Fruit fly (Drosophila melanogaster): ENCODE data around the gene sofe.

sofe gene

DNA sequence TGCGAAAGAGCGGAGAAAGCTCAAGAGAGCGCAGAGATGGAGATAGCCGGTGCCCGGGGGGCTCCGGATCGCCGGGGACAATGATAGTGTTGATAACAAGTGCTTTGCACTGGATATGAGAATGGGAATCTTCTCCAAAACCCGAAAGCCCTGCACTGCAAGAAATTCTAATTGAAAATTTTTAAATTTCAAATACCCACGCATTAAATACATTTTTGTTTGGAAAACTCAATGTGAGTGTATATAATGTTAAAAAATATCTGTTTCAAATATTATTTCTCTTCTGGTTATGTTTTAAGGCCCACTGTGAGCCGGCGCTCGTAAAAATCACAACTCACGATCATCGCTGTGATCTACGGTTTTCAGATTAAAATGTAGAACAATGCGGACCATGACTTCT, 36.0 kb upstream of the sofe start:
- TF ChIP-seq Sry-β (GFP tag; optimal IDR thresholded peaks at IDR 0.05) (no peak), gem (tag; optimal IDR thresholded peaks at IDR 0.05) (peak; percentile 7), CG10543 (GFP tag; optimal IDR thresholded peaks at IDR 0.05) (no peak), prd (optimal IDR thresholded peaks at IDR 0.05) (no peak), prd (GFP tag; IDR thresholded peaks at IDR 0.05) (0 out of 3 replicates have a peak, but pooled peaks have one; percentile 17), ara (GFP tag; IDR thresholded peaks at IDR 0.05) (0 out of 2 replicates have a peak, but pooled peaks have one; percentile 9), CG6689 (GFP tag; IDR thresholded peaks at IDR 0.05) (0 out of 2 replicates have a peak, but pooled peaks have one; percentile 14), Dp (GFP tag; optimal IDR thresholded peaks at IDR 0.05) (no peak), Drgx (GFP tag; IDR thresholded peaks at IDR 0.05) (no peak), CG10209 (GFP tag; optimal IDR thresholded peaks at IDR 0.05) (no peak), Kr (GFP tag; optimal IDR thresholded peaks at IDR 0.05) (no peak), HLH3B (GFP tag; IDR thresholded peaks at IDR 0.05) (no peak), Xrp1 (GFP tag; IDR thresholded peaks at IDR 0.05) (0 out of 2 replicates have a peak, but pooled peaks have one; percentile 20), sens (GFP tag) (peak; percentile 47), NC2β (GFP tag; optimal IDR thresholded peaks at IDR 0.05) (no peak), sens-2 (GFP tag; IDR thresholded peaks at IDR 0.05) (no peak), aop (GFP tag; IDR thresholded peaks at IDR 0.05) (no peak), dmrt99B (tag; optimal IDR thresholded peaks at IDR 0.05) (no peak), Med (GFP tag) (peak; percentile 28)

DNA sequence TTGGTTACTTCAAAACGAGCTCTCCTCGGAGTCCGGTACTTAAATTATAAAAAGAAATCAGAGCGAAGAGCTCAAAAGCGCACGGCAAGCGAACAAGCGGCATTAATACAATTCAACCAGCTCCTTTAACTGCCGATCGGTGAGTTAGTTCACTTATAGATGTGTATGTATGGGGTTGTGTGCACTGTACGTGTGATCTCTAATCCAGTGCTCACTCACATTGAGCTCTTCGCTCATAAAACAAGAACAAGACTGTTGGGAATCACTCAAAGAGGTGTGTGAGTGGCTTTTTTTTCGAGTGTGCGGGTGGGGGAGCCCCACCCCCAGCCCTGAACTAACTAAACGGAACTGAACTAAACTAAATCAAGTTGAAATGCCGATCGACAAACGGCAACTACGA, 33.9 kb upstream of the sofe start, which contains the start of gene Ork1:
Gene Ork1, minus strand, starts transcription at position 101 of the 400 bp plus-strand sequence.
- TF ChIP-seq chif (GFP tag; optimal IDR thresholded peaks at IDR 0.05) (no peak), z (GFP tag; IDR thresholded peaks at IDR 0.05) (peak; percentile 88), Six4 (GFP tag; optimal IDR thresholded peaks at IDR 0.05) (no peak), tll (GFP tag; optimal IDR thresholded peaks at IDR 0.05) (no peak), CG4730 (GFP tag; IDR thresholded peaks at IDR 0.05) (no peak)

DNA sequence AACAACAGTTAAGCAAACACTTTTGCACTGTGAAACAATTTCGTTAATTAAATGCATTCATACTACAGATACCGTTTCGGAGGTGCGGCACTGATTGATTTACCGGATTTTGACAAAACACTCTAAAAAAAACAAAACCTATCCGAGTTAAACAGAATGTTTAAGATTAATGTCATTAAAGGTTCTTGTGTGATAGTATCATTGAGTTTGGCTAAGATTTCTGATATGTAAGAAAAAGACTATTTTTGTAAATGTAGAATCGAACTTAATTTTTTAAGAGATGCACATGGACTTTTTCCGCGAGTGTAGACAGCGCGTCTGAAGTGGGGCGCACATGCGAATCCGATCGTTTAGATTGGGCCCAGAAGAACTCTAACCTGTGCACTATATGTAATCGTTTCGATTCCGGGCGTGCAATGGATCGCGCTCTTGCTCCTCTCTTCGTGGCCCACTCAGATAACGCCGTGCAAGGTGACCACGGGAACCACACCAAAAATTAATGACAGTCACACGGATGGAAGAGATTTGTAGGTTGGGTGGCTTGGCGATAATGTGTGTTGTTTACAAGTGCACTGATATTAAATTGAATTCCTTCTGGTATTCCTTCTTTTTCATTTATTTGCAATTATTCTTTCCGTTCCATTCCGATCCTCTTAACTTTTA, 32.9 kb upstream of the sofe start:
- TF ChIP-seq Vsx1 (GFP tag; optimal IDR thresholded peaks at IDR 0.05): no peak
- no peak for TF ChIP-seq CG17385 (GFP tag; optimal IDR thresholded peaks at IDR 0.05)
- no peak for TF ChIP-seq Dad (GFP tag; optimal IDR thresholded peaks at IDR 0.05)
- no peak for TF ChIP-seq zen2 (GFP tag; IDR thresholded peaks at IDR 0.05; ENCODE audit: partially characterized antibody)
- TF ChIP-seq CG1832 (GFP tag; optimal IDR thresholded peaks at IDR 0.05): no peak

DNA sequence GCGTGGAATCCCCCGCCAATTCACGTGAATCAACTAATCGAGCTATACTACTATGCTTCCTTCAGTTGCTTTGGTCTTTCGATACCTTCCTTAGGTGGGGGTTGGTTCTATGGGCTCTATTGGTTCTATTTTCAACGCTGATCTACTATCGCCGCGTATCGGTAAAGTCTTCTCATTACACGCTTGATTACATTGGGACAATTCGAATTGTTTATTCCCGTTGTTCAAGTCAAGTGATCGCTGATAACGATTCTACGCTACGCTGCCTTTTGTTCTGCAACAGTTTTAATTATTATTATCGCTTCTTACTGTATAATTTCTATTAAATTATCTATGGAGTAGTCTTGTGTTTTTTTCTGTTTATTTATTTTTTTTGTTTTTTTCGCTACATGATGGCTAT, 30.4 kb upstream of the sofe start:
- TF ChIP-seq Aef1 (GFP tag; IDR thresholded peaks at IDR 0.05) (no peak), gro (GFP tag; optimal IDR thresholded peaks at IDR 0.05) (no peak), BtbVII (GFP tag; optimal IDR thresholded peaks at IDR 0.05) (no peak), sug (tag; optimal IDR thresholded peaks at IDR 0.05) (peak; percentile 33), CG15479 (GFP tag; optimal IDR thresholded peaks at IDR 0.05) (no peak), CG2712 (tag; optimal IDR thresholded peaks at IDR 0.05) (no peak), mirr (GFP tag; optimal IDR thresholded peaks at IDR 0.05) (peak; percentile 39), exex (tag; optimal IDR thresholded peaks at IDR 0.05) (peak; percentile 91), Ssrp (tag; optimal IDR thresholded peaks at IDR 0.05) (no peak), wdn (GFP tag; IDR thresholded peaks at IDR 0.05) (no peak), Myb (GFP tag; optimal IDR thresholded peaks at IDR 0.05) (no peak), cwo (GFP tag; optimal IDR thresholded peaks at IDR 0.05) (peak; percentile 15), NK7.1 (GFP tag; optimal IDR thresholded peaks at IDR 0.05) (no peak), Xrp1 (GFP tag; IDR thresholded peaks at IDR 0.05) (no peak), ewg (GFP tag; optimal IDR thresholded peaks at IDR 0.05) (no peak), grn (GFP tag; optimal IDR thresholded peaks at IDR 0.05) (peak; percentile 74), CG1529 (GFP tag; optimal IDR thresholded peaks at IDR 0.05) (no peak), gem (tag; optimal IDR thresholded peaks at IDR 0.05) (no peak), CG11247 (GFP tag; IDR thresholded peaks at IDR 0.05) (no peak), tin (GFP tag; optimal IDR thresholded peaks at IDR 0.05) (no peak)
